Fruit fly (Drosophila melanogaster) whole organism, embryonic: ENCODE results near the gene Tnpo-SR.

Experiments used
- Asciz ChIP-seq: fragments of 200-800 bp; sonication (Bioruptor generic); optimal IDR thresholded peaks from 2 replicates; lab custom pipeline; 2017; ENCODE audit warnings: missing biosample characterization, mild to moderate bottlenecking, missing genetic modification characterization, missing genetic modification reagents
- Atf-2 ChIP-seq: fragments of 200-800 bp; sonication (Bioruptor generic); optimal IDR thresholded peaks from 2 replicates; lab custom pipeline; 2016; ENCODE audit warnings: missing biosample characterization, missing genetic modification characterization
- BEAF-32 ChIP-seq: fragments of 200-800 bp; sonication (Bioruptor generic); optimal IDR thresholded peaks from 3 replicates; lab custom pipeline; 2017; ENCODE audit warnings: missing biosample characterization, missing genetic modification characterization, mild to moderate bottlenecking, moderate library complexity, missing genetic modification reagents
- C15 ChIP-seq: fragments of 200-800 bp; sonication (Bioruptor generic); IDR thresholded peaks from 3 replicates; pipeline ENCODE4 v1.3.6; 2022; ENCODE audit warnings: missing biosample characterization, missing genetic modification characterization
- CG10431 ChIP-seq: fragments of 200-800 bp; sonication (Bioruptor generic); optimal IDR thresholded peaks from 3 replicates; lab custom pipeline; 2018; ENCODE audit warnings: missing biosample characterization, mild to moderate bottlenecking, missing genetic modification characterization
- CG11695 ChIP-seq: fragments of 200-800 bp; sonication (Bioruptor generic); IDR thresholded peaks from 3 replicates; pipeline ENCODE4 v1.3.6; 2022; ENCODE audit warnings: missing biosample characterization, missing genetic modification characterization
- CG12104 ChIP-seq: fragments of 200-800 bp; sonication (Bioruptor generic); optimal IDR thresholded peaks from 3 replicates; lab custom pipeline; 2016; ENCODE audit warnings: missing biosample characterization, missing genetic modification characterization
- CG13775 ChIP-seq: fragments of 200-800 bp; sonication (Bioruptor generic); optimal IDR thresholded peaks from 3 replicates; lab custom pipeline; 2017; ENCODE audit warnings: missing biosample characterization, mild to moderate bottlenecking, missing genetic modification characterization
- CG13894 ChIP-seq: fragments of 200-800 bp; sonication (Bioruptor generic); optimal IDR thresholded peaks from 3 replicates; lab custom pipeline; 2018; ENCODE audit warnings: missing biosample characterization, mild to moderate bottlenecking, missing genetic modification characterization, moderate library complexity
- CG15696 ChIP-seq: fragments of 200-800 bp; sonication (Bioruptor generic); optimal IDR thresholded peaks from 2 replicates; lab custom pipeline; 2019; ENCODE audit warnings: missing biosample characterization, mild to moderate bottlenecking, missing genetic modification characterization, moderate library complexity
- CG1602 ChIP-seq: fragments of 200-800 bp; sonication (Bioruptor generic); optimal IDR thresholded peaks from 3 replicates; lab custom pipeline; 2016; ENCODE audit warnings: missing biosample characterization, missing genetic modification characterization
- CG1603 ChIP-seq: fragments of 200-800 bp; sonication (Bioruptor generic); optimal IDR thresholded peaks from 2 replicates; lab custom pipeline; 2019; ENCODE audit warnings: missing biosample characterization, mild to moderate bottlenecking, missing genetic modification characterization, moderate library complexity
- CG16863 ChIP-seq: fragments of 200-800 bp; sonication (Bioruptor generic); optimal IDR thresholded peaks from 3 replicates; lab custom pipeline; 2016; ENCODE audit warnings: missing biosample characterization, missing genetic modification characterization
- CG17328 ChIP-seq: fragments of 200-800 bp; sonication (Bioruptor generic); IDR thresholded peaks from 2 replicates; pipeline ENCODE4 v1.3.6; 2022; ENCODE audit warnings: missing biosample characterization, missing genetic modification characterization
- CG17361 ChIP-seq: fragments of 200-800 bp; sonication (Bioruptor generic); IDR thresholded peaks from 3 replicates; pipeline ENCODE4 v1.3.6; 2022; ENCODE audit warnings: missing biosample characterization, missing genetic modification characterization
- CG2116 ChIP-seq: fragments of 200-800 bp; sonication (Bioruptor generic); optimal IDR thresholded peaks from 3 replicates; lab custom pipeline; 2018; ENCODE audit warnings: missing biosample characterization, mild to moderate bottlenecking, missing genetic modification characterization
- CG3065 ChIP-seq: fragments of 200-800 bp; sonication (Bioruptor generic); optimal IDR thresholded peaks from 2 replicates; lab custom pipeline; 2016; ENCODE audit warnings: missing biosample characterization, missing genetic modification characterization
- CG31441 ChIP-seq: fragments of 200-800 bp; sonication (Bioruptor generic); IDR thresholded peaks from 2 replicates; pipeline ENCODE4 v1.3.6; 2022; ENCODE audit warnings: missing biosample characterization, missing genetic modification characterization
- CG3726 ChIP-seq: fragments of 200-800 bp; sonication (Bioruptor generic); IDR thresholded peaks from 3 replicates; pipeline ENCODE4, ENCODE4 v1.3.6; 2022; ENCODE audit warnings: missing biosample characterization, missing genetic modification characterization
- CG4820 ChIP-seq: fragments of 200-800 bp; sonication (Bioruptor generic); optimal IDR thresholded peaks from 3 replicates; lab custom pipeline; 2016; ENCODE audit warnings: missing biosample characterization, missing genetic modification characterization
- CG6683 ChIP-seq: fragments of 200-800 bp; sonication (Bioruptor generic); optimal IDR thresholded peaks from 2 replicates; lab custom pipeline; 2017; ENCODE audit warnings: missing biosample characterization, mild to moderate bottlenecking, missing genetic modification characterization, missing genetic modification reagents
- CG6854 ChIP-seq: fragments of 200-800 bp; sonication (Bioruptor generic); optimal IDR thresholded peaks from 3 replicates; lab custom pipeline; 2017; ENCODE audit warnings: missing biosample characterization, mild to moderate bottlenecking, missing genetic modification characterization
- CG8478 ChIP-seq: fragments of >200 bp; optimal IDR thresholded peaks from 2 replicates; lab custom pipeline; 2018
- Eip74EF ChIP-seq, 2 experiments: fragments of 200-800 bp in 1 of 2; fragments of >200 bp in 1 of 2; sonication (Bioruptor generic) in 1 of 2; optimal IDR thresholded peaks; 2 replicates each; lab custom pipeline; 2017 to 2019; ENCODE audit warnings: missing biosample characterization in 2 of 2, missing genetic modification characterization in 2 of 2, mild to moderate bottlenecking in 1 of 2, moderate library complexity in 1 of 2
- H2.0 ChIP-seq: fragments of 200-800 bp; sonication (Bioruptor generic); IDR thresholded peaks from 2 replicates; pipeline ENCODE4 v1.3.6; 2022; ENCODE audit warnings: missing biosample characterization, missing genetic modification characterization
- HHEX ChIP-seq: fragments of 200-800 bp; sonication (Bioruptor generic); optimal IDR thresholded peaks from 3 replicates; lab custom pipeline; 2017; ENCODE audit warnings: missing biosample characterization, mild to moderate bottlenecking, missing genetic modification characterization, missing genetic modification reagents
- HLH3B ChIP-seq: fragments of 200-800 bp; sonication (Bioruptor generic); IDR thresholded peaks from 2 replicates; pipeline ENCODE4 v1.3.6; 2022; ENCODE audit warnings: missing biosample characterization, missing genetic modification characterization
- HmgD ChIP-seq: fragments of 200-800 bp; sonication (Bioruptor generic); optimal IDR thresholded peaks from 3 replicates; lab custom pipeline; 2016; ENCODE audit warnings: missing biosample characterization, missing genetic modification characterization
- Hr3 ChIP-seq: fragments of 200-800 bp; sonication (Bioruptor generic); optimal IDR thresholded peaks from 3 replicates; lab custom pipeline; 2016; ENCODE audit warnings: missing biosample characterization, missing genetic modification characterization
- MESR4 ChIP-seq: fragments of 200-800 bp; sonication (Bioruptor generic); optimal IDR thresholded peaks from 2 replicates; lab custom pipeline; 2018; ENCODE audit warnings: missing biosample characterization, mild to moderate bottlenecking, missing genetic modification characterization, moderate library complexity
- Pdp1 ChIP-seq, 2 experiments: fragments of 200-800 bp; sonication (Bioruptor generic); optimal IDR thresholded peaks; 3 replicates each; lab custom pipeline; 2016; ENCODE audit warnings: missing biosample characterization in 2 of 2, missing genetic modification characterization in 2 of 2, mild to moderate bottlenecking in 1 of 2, moderate library complexity in 1 of 2
- Sry-δ ChIP-seq: fragments of 200-800 bp; sonication (Bioruptor generic); optimal IDR thresholded peaks from 2 replicates; lab custom pipeline; 2016; ENCODE audit warnings: missing biosample characterization, missing genetic modification characterization
- Usf ChIP-seq: fragments of 200-800 bp; sonication (Bioruptor generic); optimal IDR thresholded peaks from 2 replicates; lab custom pipeline; 2017; ENCODE audit warnings: missing genotype, missing biosample characterization, missing genetic modification characterization
- corto ChIP-seq: fragments of 200-800 bp; sonication (Bioruptor generic); optimal IDR thresholded peaks from 2 replicates; lab custom pipeline; 2016; ENCODE audit warnings: missing biosample characterization, mild to moderate bottlenecking, missing genetic modification characterization, moderate library complexity
- croc ChIP-seq: fragments of 200-800 bp; sonication (Bioruptor generic); conservative IDR thresholded peaks from 3 replicates; pipeline ENCODE4 v1.3.6; 2022; ENCODE audit warnings: missing biosample characterization, missing genetic modification characterization
- crol ChIP-seq: fragments of 200-800 bp; sonication (Bioruptor generic); IDR thresholded peaks from 2 replicates; pipeline ENCODE4 v1.3.6; 2022; ENCODE audit warnings: missing biosample characterization, missing genetic modification characterization
- eve ChIP-seq, 2 experiments: fragments of >200 bp; optimal IDR thresholded peaks; 2 replicates each; lab custom pipeline; 2017; ENCODE audit warnings: missing biosample characterization in 2 of 2, missing genetic modification characterization in 2 of 2
- fd102C ChIP-seq: fragments of 200-800 bp; sonication (Bioruptor generic); optimal IDR thresholded peaks from 2 replicates; lab custom pipeline; 2018; ENCODE audit warnings: missing biosample characterization, mild to moderate bottlenecking, missing genetic modification characterization, moderate library complexity
- gro ChIP-seq: fragments of 200-800 bp; sonication (Bioruptor generic); optimal IDR thresholded peaks from 2 replicates; lab custom pipeline; 2016; ENCODE audit warnings: missing biosample characterization, missing genetic modification characterization
- hb ChIP-seq: fragments of 200-800 bp; sonication (Bioruptor generic); IDR thresholded peaks from 3 replicates; pipeline ENCODE4 v1.3.6; 2022; ENCODE audit warnings: missing biosample characterization, missing genetic modification characterization; ENCODE audit not compliant: partially characterized antibody
- klu ChIP-seq: fragments of 200-800 bp; sonication (Bioruptor generic); IDR thresholded peaks from 2 replicates; pipeline ENCODE4 v1.3.6; 2022; ENCODE audit warnings: missing biosample characterization, missing genetic modification characterization
- kni ChIP-seq: fragments of 200-800 bp; sonication (Bioruptor generic); optimal IDR thresholded peaks from 3 replicates; lab custom pipeline; 2017; ENCODE audit warnings: mild to moderate bottlenecking, missing biosample characterization, missing genetic modification reagents, missing genetic modification characterization
- sens ChIP-seq: fragments of 200-800 bp; sonication (Bioruptor generic); peaks from one replicate; lab custom pipeline; 2016; ENCODE audit warnings: missing biosample characterization, missing genetic modification characterization
- slbo ChIP-seq: fragments of 200-800 bp; sonication (Bioruptor generic); IDR thresholded peaks from 2 replicates; pipeline ENCODE4 v1.3.6; 2022; ENCODE audit warnings: missing biosample characterization, missing genetic modification characterization
- slp2 ChIP-seq: fragments of 200-800 bp; sonication (Bioruptor generic); optimal IDR thresholded peaks from 2 replicates; lab custom pipeline; 2016; ENCODE audit warnings: missing biosample characterization, missing genetic modification characterization
- tap ChIP-seq: fragments of 200-800 bp; optimal IDR thresholded peaks from 3 replicates; lab custom pipeline; 2019; ENCODE audit warnings: missing biosample characterization, mild to moderate bottlenecking, missing genetic modification characterization, moderate library complexity
- tio ChIP-seq: fragments of 200-800 bp; sonication (Bioruptor generic); optimal IDR thresholded peaks from 2 replicates; lab custom pipeline; 2017; ENCODE audit warnings: missing biosample characterization, missing genetic modification characterization, inconsistent platforms
- unpg ChIP-seq: fragments of 200-800 bp; sonication (Bioruptor generic); optimal IDR thresholded peaks from 3 replicates; lab custom pipeline; 2018; ENCODE audit warnings: missing biosample characterization, mild to moderate bottlenecking, missing genetic modification characterization, moderate library complexity
- vfl ChIP-seq: fragments of 200-800 bp; sonication (Bioruptor generic); optimal IDR thresholded peaks from 2 replicates; lab custom pipeline; 2016; ENCODE audit warnings: missing biosample characterization, missing genetic modification characterization

Gene Tnpo-SR

dm6 chr2L:2765659-2766373 lies 6.1 kb downstream of the Tnpo-SR start, which contains the start of the genes Snx21 and aph-1 (continued):
- peak; percentile 88 for TF ChIP-seq CG6854 (GFP tag; lab: Kevin White, UChicago)
- peak; percentile 93 for TF ChIP-seq CG11695 (GFP tag; lab: Robert Waterston, UW)
- peak; percentile 26 for TF ChIP-seq BEAF-32
- TF ChIP-seq CG1602 (GFP tag; lab: Kevin White, UChicago) = peak; percentile 92
- TF ChIP-seq sens = peak; percentile 98
- TF ChIP-seq gro (GFP tag; lab: Kevin White, UChicago) = peak; percentile 78
- TF ChIP-seq Atf-2 (GFP tag; lab: Kevin White, UChicago) = peak; percentile 85
- TF ChIP-seq klu (GFP tag; lab: Robert Waterston, UW) = peak; percentile 86
- TF ChIP-seq eve (GFP tag; optimal IDR thresholded peaks at IDR 0.05; lab: Kevin White, UChicago) = no peak
- peak; percentile 90 for TF ChIP-seq corto (GFP tag; lab: Kevin White, UChicago)
- TF ChIP-seq tap = peak; percentile 85
- peak; percentile 94 for TF ChIP-seq Hr3 (GFP tag; lab: Kevin White, UChicago)
- TF ChIP-seq CG3726 (GFP tag; lab: Robert Waterston, UW) = peak; percentile 82; the same call in 2 of the 3 replicates
- TF ChIP-seq vfl (GFP tag; lab: Kevin White, UChicago) = peak; percentile 88
- TF ChIP-seq kni (GFP tag; lab: Kevin White, UChicago) = peak; percentile 70
- TF ChIP-seq CG17328 (GFP tag; lab: Robert Waterston, UW) = peak; percentile 85
- no peak for TF ChIP-seq hb (GFP tag; lab: Robert Waterston, UW)
- no peak for TF ChIP-seq CG8478 (lab: Kevin White, UChicago)
- TF ChIP-seq Sry-δ (GFP tag; lab: Kevin White, UChicago) = peak; percentile 67
- peak; percentile 87 for TF ChIP-seq CG4820 (GFP tag; lab: Kevin White, UChicago)
- peak; percentile 78 for TF ChIP-seq slp2
- peak; percentile 83 for TF ChIP-seq croc (GFP tag; lab: Robert Waterston, UW)
- TF ChIP-seq tio (GFP tag; lab: Kevin White, UChicago) = peak; percentile 92
- TF ChIP-seq CG12104 (GFP tag; lab: Kevin White, UChicago) = peak; percentile 87
- TF ChIP-seq CG15696 (tag; lab: Kevin White, UChicago) = peak; percentile 91
- peak in 1 of 2 experiments; percentile 90 for TF ChIP-seq Eip74EF (GFP tag; optimal IDR thresholded peaks at IDR 0.05; lab: Kevin White, UChicago)
- TF ChIP-seq CG2116 = peak; percentile 70
- TF ChIP-seq CG1603 (tag; lab: Kevin White, UChicago) = peak; percentile 73
- TF ChIP-seq HHEX = peak; percentile 93
- peak; percentile 94 for TF ChIP-seq CG31441 (GFP tag; lab: Robert Waterston, UW)
- peak; percentile 81 for TF ChIP-seq HLH3B (GFP tag; lab: Robert Waterston, UW)
- peak; percentile 79 for TF ChIP-seq H2.0 (GFP tag; lab: Robert Waterston, UW)
- peak; percentile 28 for TF ChIP-seq fd102C (GFP tag; lab: Kevin White, UChicago)
- peak; percentile 77 for TF ChIP-seq CG10431 (GFP tag; lab: Kevin White, UChicago)
- peak; percentile 89 for TF ChIP-seq slbo (GFP tag; lab: Robert Waterston, UW)
- TF ChIP-seq Asciz (GFP tag; lab: Kevin White, UChicago) = peak; percentile 84
- TF ChIP-seq HmgD (GFP tag; lab: Kevin White, UChicago) = peak; percentile 81
- TF ChIP-seq CG17361 (GFP tag; lab: Robert Waterston, UW) = peak; percentile 95
- TF ChIP-seq MESR4 (GFP tag; lab: Kevin White, UChicago) = peak; percentile 56
- peak; percentile 32; the same call in 1 of the 2 replicates for TF ChIP-seq crol (GFP tag; lab: Robert Waterston, UW)
- TF ChIP-seq CG6683 (GFP tag; lab: Kevin White, UChicago) = peak; percentile 84
- TF ChIP-seq CG3065 (GFP tag; lab: Kevin White, UChicago) = peak; percentile 51
- peak; percentile 85 for TF ChIP-seq CG16863 (GFP tag; lab: Kevin White, UChicago)
- peak; percentile 94 for TF ChIP-seq unpg (GFP tag; lab: Kevin White, UChicago)
- peak; percentile 83 for TF ChIP-seq Usf
- peak; percentile 92 for TF ChIP-seq CG13775 (GFP tag; lab: Kevin White, UChicago)
- peak; percentile 62; the same call in 2 of the 3 replicates for TF ChIP-seq C15 (GFP tag; lab: Robert Waterston, UW)
- TF ChIP-seq Pdp1 (GFP tag; optimal IDR thresholded peaks at IDR 0.05; lab: Kevin White, UChicago) = peak; percentile 78 to 91
- peak; percentile 92 for TF ChIP-seq CG13894 (tag; lab: Kevin White, UChicago)
